Fruit fly (Drosophila melanogaster) whole organism, adult: ENCODE results near the gene TwdlS.

Source experiments
- CG12768 ChIP-seq: fragments of 200-800 bp; sonication (Bioruptor generic); optimal IDR thresholded peaks from 2 replicates; lab custom pipeline; 2017; ENCODE audit warnings: missing biosample characterization, missing genetic modification characterization, mild to moderate bottlenecking, moderate library complexity, missing genetic modification reagents
- CG14711 ChIP-seq: fragments of 200-800 bp; sonication (Bioruptor generic); optimal IDR thresholded peaks from 2 replicates; lab custom pipeline; 2018; ENCODE audit warnings: missing biosample characterization, mild to moderate bottlenecking, missing genetic modification characterization, moderate library complexity
- CG7101 ChIP-seq: fragments of 200-800 bp; sonication (Bioruptor generic); optimal IDR thresholded peaks from 2 replicates; lab custom pipeline; 2018; ENCODE audit warnings: missing biosample characterization, mild to moderate bottlenecking, missing genetic modification characterization, moderate library complexity
- Mnt ChIP-seq: fragments of 200-800 bp; sonication (Bioruptor generic); optimal IDR thresholded peaks from 2 replicates; lab custom pipeline; 2016; ENCODE audit warnings: missing biosample characterization, mild to moderate bottlenecking, missing genetic modification characterization
- cic ChIP-seq: fragments of 200-800 bp; sonication (Bioruptor generic); optimal IDR thresholded peaks from 2 replicates; lab custom pipeline; 2017; ENCODE audit warnings: missing biosample characterization, mild to moderate bottlenecking, missing genetic modification characterization, moderate library complexity
- kay ChIP-seq: fragments of 200-800 bp; sonication (Bioruptor generic); peaks from one replicate; lab custom pipeline; 2016; ENCODE audit warnings: missing biosample characterization, missing genetic modification characterization, borderline replicate concordance
- toe ChIP-seq: fragments of 200-800 bp; sonication (Bioruptor generic); optimal IDR thresholded peaks from 2 replicates; lab custom pipeline; 2016; ENCODE audit warnings: missing biosample characterization, missing genetic modification characterization

DNA sequence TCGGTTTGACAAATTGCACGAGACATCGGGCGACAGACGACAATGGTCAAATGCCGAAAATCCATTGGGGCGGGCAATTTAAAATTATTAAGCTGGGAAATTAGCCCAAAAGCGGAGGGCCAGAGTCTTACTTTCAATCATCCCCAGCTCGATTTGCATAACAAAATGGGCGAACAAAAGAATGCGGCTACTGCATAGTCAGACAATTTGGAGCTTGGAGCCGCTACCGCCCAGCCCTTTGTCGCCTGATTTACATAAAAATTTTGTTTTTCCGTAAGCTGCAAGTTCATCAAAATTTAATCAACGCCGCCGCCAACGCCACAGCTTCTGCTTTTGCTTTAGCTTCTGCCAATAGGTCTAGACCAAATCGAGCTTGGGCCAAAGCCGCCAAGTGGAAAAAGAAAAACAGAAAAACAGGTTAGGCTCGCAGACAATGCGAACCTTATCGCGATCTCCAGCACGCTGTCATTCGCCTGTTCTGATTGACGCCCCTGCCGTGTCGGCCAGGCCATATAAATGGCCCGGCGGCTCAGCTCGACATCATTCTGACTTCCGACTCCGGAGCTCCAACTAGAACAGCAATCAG, 5.1 kb upstream of the TwdlS start, which contains the start of gene TwdlN:
- TF ChIP-seq CG14711 (tag; lab: Kevin White, UChicago) (no peak), Mnt (GFP tag; lab: Kevin White, UChicago) (no peak), kay (no peak), cic (GFP tag; lab: Kevin White, UChicago) (no peak), CG7101 (tag; lab: Kevin White, UChicago) (no peak), CG12768 (GFP tag; lab: Kevin White, UChicago) (no peak), toe (GFP tag; lab: Kevin White, UChicago) (no peak)
